Fruit fly (Drosophila melanogaster) Kc167 (cell line): ENCODE results near the gene cnc.

Experiments
- Myc ChIP-seq: fragments of >200 bp; optimal IDR thresholded peaks from 2 replicates; lab custom pipeline; 2017; ENCODE audit warnings: missing external identifiers
- Sin3A ChIP-seq: fragments of >200 bp; optimal IDR thresholded peaks from 2 replicates; lab custom pipeline; 2018; ENCODE audit warnings: missing external identifiers
- h ChIP-seq: fragments of >200 bp; optimal IDR thresholded peaks from 3 replicates; lab custom pipeline; 2018; ENCODE audit warnings: missing external identifiers
- psq ChIP-seq: fragments of >200 bp; optimal IDR thresholded peaks from 2 replicates; lab custom pipeline; 2017; ENCODE audit warnings: missing external identifiers
- ttk ChIP-seq: sonication (Bioruptor generic); optimal IDR thresholded peaks from 2 replicates; lab custom pipeline; 2017; ENCODE audit warnings: missing external identifiers

DNA sequence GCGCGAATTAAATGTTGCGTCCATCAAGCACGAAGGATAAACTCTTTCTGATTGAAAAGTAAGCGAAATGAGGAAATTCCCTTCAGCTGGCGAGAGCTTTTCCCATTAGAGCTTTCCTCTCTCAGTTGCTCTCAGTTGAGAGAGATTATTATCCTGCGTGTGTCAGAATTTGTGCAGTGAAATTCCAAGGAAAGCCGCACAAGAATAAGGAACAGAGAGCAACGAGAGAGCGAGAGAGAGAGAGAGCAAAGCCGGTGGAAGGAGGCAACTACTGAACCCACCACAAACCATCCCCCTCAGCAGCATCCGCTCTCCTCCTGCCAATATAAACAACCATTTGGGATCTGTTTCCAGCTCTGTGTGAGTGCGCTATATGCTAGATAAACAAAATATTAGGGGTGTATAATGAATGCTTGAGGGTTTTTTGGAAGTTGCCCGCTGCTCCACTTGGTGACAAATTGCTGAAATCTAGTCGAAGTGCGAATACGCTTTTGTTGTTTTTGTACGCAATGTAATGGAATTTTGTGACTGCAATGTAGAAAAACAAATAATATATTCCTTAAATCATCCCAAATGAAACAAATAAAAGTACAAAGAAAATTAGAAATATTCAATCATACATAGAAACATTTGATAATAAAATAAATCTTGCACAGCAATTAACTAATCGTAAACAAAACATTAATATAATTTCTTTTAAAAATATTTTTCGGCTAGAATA is 22.5 kb upstream of the cnc start, which contains the start of gene CG4467:
- no peak for TF ChIP-seq psq (lab: Kevin White, UChicago)
- TF ChIP-seq h = no peak
- no peak for TF ChIP-seq Sin3A (lab: Kevin White, UChicago)
- no peak for TF ChIP-seq Myc (lab: Kevin White, UChicago)
- TF ChIP-seq ttk (lab: Kevin White, UChicago) = no peak
